Worm (Caenorhabditis elegans) whole organism, young adult: ENCODE measurements around the gene nhr-178.

ENCODE experiments used
- B0261.1 ChIP-seq: sonication (generic microtip); optimal IDR thresholded peaks from 2 replicates; lab custom pipeline; 2016; ENCODE audit warnings: mild to moderate bottlenecking, missing genetic modification characterization, moderate library complexity, missing compliant biosample characterization
- B0336.3 ChIP-seq: fragments of 200-800 bp; sonication (Bioruptor generic); IDR thresholded peaks from 2 replicates; pipeline ENCODE4 v1.3.6; 2022; ENCODE audit warnings: missing genetic modification characterization, missing compliant biosample characterization
- C17E4.6 ChIP-seq: fragments of 200-800 bp; sonication (Bioruptor generic); IDR thresholded peaks from 2 replicates; pipeline ENCODE4 v1.3.6; 2022; ENCODE audit warnings: missing genetic modification reagents, missing genetic modification characterization, missing compliant biosample characterization
- F37B4.10 ChIP-seq: fragments of 200-800 bp; sonication (Bioruptor generic); IDR thresholded peaks from 2 replicates; pipeline ENCODE4 v1.3.6; 2022; ENCODE audit warnings: missing genetic modification characterization, missing compliant biosample characterization
- F55B11.4 ChIP-seq: sonication (generic microtip); optimal IDR thresholded peaks from 2 replicates; lab custom pipeline; 2016; ENCODE audit warnings: missing compliant biosample characterization, missing genetic modification characterization, borderline replicate concordance; ENCODE audit not compliant: insufficient read depth
- F57C9.4 ChIP-seq: sonication (generic microtip); optimal IDR thresholded peaks from 2 replicates; lab custom pipeline; 2017; ENCODE audit warnings: mild to moderate bottlenecking, missing genetic modification characterization, missing compliant biosample characterization
- K12H6.12 ChIP-seq: fragments of 200-800 bp; sonication (Bioruptor generic); optimal IDR thresholded peaks from 2 replicates; lab custom pipeline; 2018; ENCODE audit warnings: mild to moderate bottlenecking, missing genetic modification characterization, missing compliant biosample characterization
- T07F8.4 ChIP-seq: sonication (generic microtip); optimal IDR thresholded peaks from 2 replicates; lab custom pipeline; 2016; ENCODE audit warnings: mild to moderate bottlenecking, missing genetic modification characterization, moderate library complexity, missing compliant biosample characterization
- T26A5.8 ChIP-seq: sonication (generic microtip); optimal IDR thresholded peaks from 2 replicates; lab custom pipeline; 2016; ENCODE audit warnings: missing genetic modification characterization, missing compliant biosample characterization
- Y53F4B.3 ChIP-seq: fragments of 200-800 bp; sonication (Bioruptor generic); IDR thresholded peaks from 2 replicates; pipeline ENCODE4 v1.3.6; 2022; ENCODE audit warnings: missing genetic modification reagents, missing genetic modification characterization, missing compliant biosample characterization
- Y67H2A.10 ChIP-seq: fragments of 200-800 bp; sonication (Bioruptor generic); conservative IDR thresholded peaks from 2 replicates; pipeline ENCODE4 v1.3.6; 2022; ENCODE audit warnings: missing genetic modification reagents, missing genetic modification characterization, missing compliant biosample characterization
- Y95B8A.8 ChIP-seq: fragments of 200-800 bp; sonication (Bioruptor generic); IDR thresholded peaks from 2 replicates; pipeline ENCODE4 v1.3.6; 2022; ENCODE audit warnings: missing genetic modification reagents, missing genetic modification characterization, missing compliant biosample characterization
- atf-7 ChIP-seq: sonication (generic microtip); optimal IDR thresholded peaks from 2 replicates; lab custom pipeline; 2017; ENCODE audit warnings: mild to moderate bottlenecking, missing genetic modification characterization, missing compliant biosample characterization
- attf-5 ChIP-seq: fragments of 200-800 bp; sonication (Bioruptor generic); optimal IDR thresholded peaks from 2 replicates; lab custom pipeline; 2018; ENCODE audit warnings: mild to moderate bottlenecking, missing genetic modification characterization, missing compliant biosample characterization
- attf-6 ChIP-seq: fragments of 200-800 bp; sonication (Bioruptor generic); IDR thresholded peaks from 2 replicates; pipeline ENCODE4 v1.3.6; 2022; ENCODE audit warnings: missing genetic modification reagents, missing genetic modification characterization, missing compliant biosample characterization
- egl-44 ChIP-seq: fragments of 200-800 bp; sonication (Bioruptor generic); IDR thresholded peaks from 2 replicates; pipeline ENCODE4 v1.3.6; 2022; ENCODE audit warnings: missing genetic modification reagents, missing genetic modification characterization, missing compliant biosample characterization
- ets-4 ChIP-seq: fragments of 200-800 bp; sonication (Bioruptor generic); optimal IDR thresholded peaks from 2 replicates; lab custom pipeline; 2018; ENCODE audit warnings: mild to moderate bottlenecking, missing genetic modification characterization, missing compliant biosample characterization
- hlh-26 ChIP-seq: fragments of 200-800 bp; sonication (Bioruptor generic); conservative IDR thresholded peaks from 2 replicates; pipeline ENCODE4 v1.3.6; 2022; ENCODE audit warnings: missing genetic modification reagents, missing genetic modification characterization, missing compliant biosample characterization
- hmg-20 ChIP-seq: fragments of 200-800 bp; sonication (Bioruptor generic); IDR thresholded peaks from 2 replicates; pipeline ENCODE4 v1.3.6; 2022; ENCODE audit warnings: missing genetic modification reagents, missing genetic modification characterization, missing compliant biosample characterization
- hsf-1 ChIP-seq: fragments of 200-800 bp; sonication (Bioruptor generic); IDR thresholded peaks from 2 replicates; pipeline ENCODE4 v1.3.6; 2022; ENCODE audit warnings: missing genetic modification reagents, missing genetic modification characterization, missing compliant biosample characterization
- lag-1 ChIP-seq: fragments of 200-800 bp; sonication (Bioruptor generic); IDR thresholded peaks from 2 replicates; pipeline ENCODE4 v1.3.6; 2022; ENCODE audit warnings: missing genetic modification reagents, missing genetic modification characterization, missing compliant biosample characterization
- madf-10 ChIP-seq: sonication (generic microtip); optimal IDR thresholded peaks from 2 replicates; lab custom pipeline; 2016; ENCODE audit warnings: mild to moderate bottlenecking, missing genetic modification characterization, missing compliant biosample characterization
- madf-3 ChIP-seq: fragments of 200-800 bp; sonication (Bioruptor generic); IDR thresholded peaks from 2 replicates; pipeline ENCODE4 v1.3.6; 2022; ENCODE audit warnings: missing genetic modification reagents, missing genetic modification characterization, missing compliant biosample characterization
- madf-6 ChIP-seq: fragments of 200-800 bp; sonication (Bioruptor generic); IDR thresholded peaks from 2 replicates; pipeline ENCODE4 v1.3.6; 2022; ENCODE audit warnings: missing genetic modification reagents, missing genetic modification characterization, missing compliant biosample characterization
- madf-8 ChIP-seq: fragments of 200-800 bp; sonication (Bioruptor generic); conservative IDR thresholded peaks from 2 replicates; pipeline ENCODE4 v1.3.6; 2022; ENCODE audit warnings: missing genetic modification reagents, missing genetic modification characterization, missing compliant biosample characterization
- mcd-1 ChIP-seq: fragments of 200-800 bp; sonication (Bioruptor generic); IDR thresholded peaks from 2 replicates; pipeline ENCODE4 v1.3.6; 2022; ENCODE audit warnings: missing genetic modification reagents, missing genetic modification characterization, missing compliant biosample characterization
- mel-28 ChIP-seq: sonication (generic microtip); optimal IDR thresholded peaks from 2 replicates; lab custom pipeline; 2016; ENCODE audit warnings: borderline replicate concordance, mild to moderate bottlenecking, missing genetic modification characterization, missing compliant biosample characterization
- nfya-2 ChIP-seq: fragments of 200-800 bp; sonication (Bioruptor generic); IDR thresholded peaks from 2 replicates; pipeline ENCODE4 v1.3.6; 2022; ENCODE audit warnings: missing genetic modification reagents, missing genetic modification characterization, missing compliant biosample characterization
- nhr-27 ChIP-seq: fragments of 200-800 bp; sonication (Bioruptor generic); optimal IDR thresholded peaks from 2 replicates; lab custom pipeline; 2018; ENCODE audit warnings: mild to moderate bottlenecking, missing genetic modification characterization, moderate library complexity, missing compliant biosample characterization
- nhr-80 ChIP-seq: sonication (generic microtip); optimal IDR thresholded peaks from 2 replicates; lab custom pipeline; 2016; ENCODE audit warnings: missing genetic modification characterization, missing compliant biosample characterization
- nhr-90 ChIP-seq: sonication (generic microtip); optimal IDR thresholded peaks from 2 replicates; lab custom pipeline; 2016; ENCODE audit warnings: missing genotype, mild to moderate bottlenecking, missing genetic modification characterization, missing compliant biosample characterization
- pha-4 ChIP-seq: fragments of 150-350 bp; sonication (generic microtip); optimal IDR thresholded peaks from 2 replicates; lab custom pipeline; 2014; ENCODE audit warnings: missing biosample characterization, missing genetic modification reagents, missing genetic modification characterization
- rcor-1 ChIP-seq: fragments of 200-800 bp; sonication (Bioruptor generic); IDR thresholded peaks from 2 replicates; pipeline ENCODE4 v1.3.6; 2022; ENCODE audit warnings: missing genetic modification reagents, missing genetic modification characterization, missing compliant biosample characterization
- rec-8 ChIP-seq, 2 experiments: sonication (generic microtip); optimal IDR thresholded peaks; 2 replicates each; lab custom pipeline; 2016; ENCODE audit warnings: mild to moderate bottlenecking in 2 of 2, missing genetic modification characterization in 2 of 2, missing genetic modification reagents in 2 of 2, missing genotype in 2 of 2, missing biosample characterization in 1 of 2, missing compliant biosample characterization in 1 of 2, moderate library complexity in 1 of 2
- repo-1 ChIP-seq: sonication (generic microtip); optimal IDR thresholded peaks from 2 replicates; lab custom pipeline; 2017; ENCODE audit warnings: mild to moderate bottlenecking, missing genetic modification characterization, missing compliant biosample characterization
- sea-2 ChIP-seq: fragments of 200-800 bp; sonication (Bioruptor generic); IDR thresholded peaks from 2 replicates; pipeline ENCODE4 v1.3.6; 2022; ENCODE audit warnings: missing genetic modification characterization, missing compliant biosample characterization
- somi-1 ChIP-seq: fragments of 200-800 bp; sonication (Bioruptor generic); optimal IDR thresholded peaks from 2 replicates; lab custom pipeline; 2018; ENCODE audit warnings: mild to moderate bottlenecking, missing genetic modification characterization, missing compliant biosample characterization
- sptf-2 ChIP-seq: fragments of 200-800 bp; sonication (Bioruptor generic); optimal IDR thresholded peaks from 2 replicates; lab custom pipeline; 2018; ENCODE audit warnings: mild to moderate bottlenecking, missing genetic modification characterization, missing compliant biosample characterization
- tbx-9 ChIP-seq: sonication (generic microtip); optimal IDR thresholded peaks from 2 replicates; lab custom pipeline; 2016; ENCODE audit warnings: borderline replicate concordance, missing genetic modification characterization, inconsistent platforms, missing compliant biosample characterization
- ztf-22 ChIP-seq: fragments of 200-800 bp; sonication (Bioruptor generic); optimal IDR thresholded peaks from 2 replicates; lab custom pipeline; 2018; ENCODE audit warnings: mild to moderate bottlenecking, missing genetic modification characterization, moderate library complexity, missing compliant biosample characterization
- ztf-26 ChIP-seq: sonication (generic microtip); optimal IDR thresholded peaks from 2 replicates; lab custom pipeline; 2017; ENCODE audit warnings: missing genetic modification characterization, missing compliant biosample characterization
- ztf-28 ChIP-seq: fragments of 200-800 bp; sonication (Bioruptor generic); IDR thresholded peaks from 2 replicates; pipeline ENCODE4 v1.3.6; 2022; ENCODE audit warnings: missing genetic modification reagents, missing genetic modification characterization, missing compliant biosample characterization
- ztf-3 ChIP-seq: fragments of 200-800 bp; sonication (Bioruptor generic); optimal IDR thresholded peaks from 2 replicates; lab custom pipeline; 2018; ENCODE audit warnings: mild to moderate bottlenecking, missing genetic modification characterization, missing compliant biosample characterization
- ztf-6 ChIP-seq: fragments of 200-800 bp; sonication (Bioruptor generic); IDR thresholded peaks from 2 replicates; pipeline ENCODE4 v1.3.6; 2022; ENCODE audit warnings: missing genetic modification reagents, missing genetic modification characterization, missing compliant biosample characterization

Gene nhr-178

DNA sequence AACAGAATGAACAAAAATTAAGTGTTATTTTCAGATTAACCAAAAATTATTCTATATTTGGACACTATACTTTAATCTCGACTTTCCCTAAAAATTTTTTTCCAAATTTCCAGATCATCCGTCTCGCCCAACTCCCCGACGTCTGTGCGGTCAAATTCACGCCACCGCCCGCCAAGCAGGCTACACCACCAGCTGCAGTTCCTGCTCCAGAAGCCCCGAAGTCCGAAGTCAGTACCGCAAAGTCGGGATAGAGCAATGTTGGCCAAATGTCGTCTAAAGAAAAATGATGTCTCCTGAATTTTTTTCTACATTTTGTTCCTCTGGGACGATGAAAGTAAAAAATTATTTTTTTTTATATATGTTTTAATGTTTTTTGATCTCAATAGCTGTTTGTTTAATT lies 35.0 kb upstream of the nhr-178 start:
- no peak for TF ChIP-seq Y53F4B.3 (GFP tag; lab: Robert Waterston, UW)
- 0 out of 2 replicates have a peak, but pooled peaks have one; percentile 55 for TF ChIP-seq nfya-2 (GFP tag; lab: Robert Waterston, UW)
- TF ChIP-seq rec-8 (tag; optimal IDR thresholded peaks at IDR 0.05; lab: Kevin White, UChicago), result no peak
- TF ChIP-seq sea-2, result no peak
- no peak for TF ChIP-seq T07F8.4

- TF ChIP-seq atf-7 (tag; lab: Kevin White, UChicago) (no peak), F57C9.4 (tag; lab: Kevin White, UChicago) (no peak), nhr-90 (tag; lab: Kevin White, UChicago) (no peak), ets-4 (GFP tag; lab: Kevin White, UChicago) (no peak), B0336.3 (GFP tag; lab: Robert Waterston, UW) (no peak), repo-1 (tag; lab: Kevin White, UChicago) (no peak), somi-1 (GFP tag; lab: Kevin White, UChicago) (no peak), K12H6.12 (tag; lab: Kevin White, UChicago) (no peak), hlh-26 (no peak), ztf-22 (GFP tag; lab: Kevin White, UChicago) (no peak), madf-10 (no peak), pha-4 (tag; lab: Kevin White, UChicago) (no peak), madf-3 (GFP tag; lab: Robert Waterston, UW) (no peak)
These were observed 34.4 kb upstream of the nhr-178 start, which contains the start of gene Y46H3D.1 for ce11 chrV:1642199-1642598. Gene Y46H3D.1, plus strand, starts transcription at chrV:1642499.

ce11 chrV:1640008-1640407 lies 32.3 kb upstream of the nhr-178 start, which contains the start of gene str-221:
Gene str-221, plus strand, starts transcription at chrV:1640308.
- no peak for TF ChIP-seq T26A5.8 (tag; lab: Kevin White, UChicago)
- no peak for TF ChIP-seq attf-6 (GFP tag; lab: Robert Waterston, UW)
- no peak for TF ChIP-seq ztf-26 (tag; lab: Kevin White, UChicago)
- TF ChIP-seq ztf-6 (GFP tag; lab: Robert Waterston, UW), result no peak
- TF ChIP-seq hmg-20 (GFP tag; lab: Robert Waterston, UW), result no peak
- no peak for TF ChIP-seq madf-8 (GFP tag; lab: Robert Waterston, UW)
- no peak for TF ChIP-seq attf-5 (GFP tag; lab: Kevin White, UChicago)
- no peak for TF ChIP-seq Y67H2A.10 (GFP tag; lab: Robert Waterston, UW)
- no peak for TF ChIP-seq mel-28 (tag; lab: Kevin White, UChicago)
- no peak for TF ChIP-seq lag-1 (GFP tag; lab: Robert Waterston, UW)
- TF ChIP-seq mcd-1, result no peak
- no peak for TF ChIP-seq ztf-28 (GFP tag; lab: Robert Waterston, UW)
- no peak for TF ChIP-seq ztf-3 (GFP tag; lab: Kevin White, UChicago)
- TF ChIP-seq B0261.1 (tag; lab: Kevin White, UChicago), result no peak
- TF ChIP-seq B0336.3 (GFP tag; lab: Robert Waterston, UW), result no peak
- no peak for TF ChIP-seq madf-10
- no peak for TF ChIP-seq F37B4.10

DNA sequence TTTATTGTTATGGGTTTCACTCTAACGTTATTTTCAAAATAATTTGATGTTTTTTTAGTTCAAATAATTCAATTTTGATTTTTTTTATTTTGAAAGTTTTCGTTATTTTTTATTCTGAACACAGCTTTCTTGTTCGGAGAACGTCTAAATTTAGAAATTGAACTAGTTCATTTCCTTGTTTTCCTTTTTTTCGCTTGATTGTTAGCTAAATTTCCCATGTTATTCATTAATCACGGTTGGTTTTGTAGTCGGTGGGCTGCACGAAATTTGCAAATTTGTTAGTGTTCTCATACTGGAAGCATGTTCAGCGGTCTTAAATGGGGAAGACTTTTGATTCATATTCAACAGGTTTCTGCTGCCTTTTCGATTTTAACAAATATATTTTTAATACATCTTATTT lies 28.1 kb upstream of the nhr-178 start, which contains the start of gene str-222:
Gene str-222, plus strand, starts transcription at position 301 of the 400 bp plus-strand sequence.
- no peak for TF ChIP-seq attf-5 (GFP tag; lab: Kevin White, UChicago)
- TF ChIP-seq F55B11.4 (tag; lab: Kevin White, UChicago), result no peak
- no peak for TF ChIP-seq nhr-27 (tag; lab: Kevin White, UChicago)
- no peak for TF ChIP-seq hsf-1 (GFP tag; lab: Robert Waterston, UW)
- TF ChIP-seq rcor-1 (GFP tag; lab: Robert Waterston, UW), result no peak
- no peak for TF ChIP-seq sptf-2
- no peak for TF ChIP-seq Y95B8A.8 (GFP tag; lab: Robert Waterston, UW)
- TF ChIP-seq madf-6 (GFP tag; lab: Robert Waterston, UW), result no peak
- TF ChIP-seq tbx-9 (tag; lab: Kevin White, UChicago), result no peak
- no peak for TF ChIP-seq nhr-80 (tag; lab: Kevin White, UChicago)
- TF ChIP-seq egl-44, result no peak
- TF ChIP-seq C17E4.6, result no peak
